Worm (Caenorhabditis elegans) whole organism, late embryonic: ENCODE results near the gene timp-1.

ENCODE experiments used
- C08G9.2 ChIP-seq: sonication (generic microtip); optimal IDR thresholded peaks from 2 replicates; lab custom pipeline; 2016; ENCODE audit warnings: mild to moderate bottlenecking, missing genetic modification characterization, moderate library complexity, missing compliant biosample characterization
- T23F11.4 ChIP-seq: fragments of 200-800 bp; sonication (Bioruptor generic); optimal IDR thresholded peaks from 2 replicates; lab custom pipeline; 2018; ENCODE audit warnings: mild to moderate bottlenecking, missing genetic modification characterization, missing compliant biosample characterization
- ahr-1 ChIP-seq: sonication (generic microtip); optimal IDR thresholded peaks from 2 replicates; lab custom pipeline; 2016; ENCODE audit warnings: missing genetic modification characterization, missing compliant biosample characterization
- ama-1 ChIP-seq: fragments of 150-350 bp; optimal IDR thresholded peaks from 2 replicates; lab custom pipeline; 2014
- ceh-18 ChIP-seq: sonication (generic microtip); optimal IDR thresholded peaks from 2 replicates; lab custom pipeline; 2016; ENCODE audit warnings: missing genetic modification characterization, missing compliant biosample characterization
- ceh-2 ChIP-seq: sonication (generic microtip); optimal IDR thresholded peaks from 2 replicates; lab custom pipeline; 2016; ENCODE audit warnings: missing genotype, missing genetic modification characterization, missing compliant biosample characterization
- ceh-31 ChIP-seq: sonication (generic microtip); optimal IDR thresholded peaks from 2 replicates; lab custom pipeline; 2016; ENCODE audit warnings: missing genetic modification characterization, missing compliant biosample characterization
- ceh-34 ChIP-seq: sonication (generic microtip); optimal IDR thresholded peaks from 2 replicates; lab custom pipeline; 2016; ENCODE audit warnings: mild to moderate bottlenecking, missing genetic modification characterization, missing compliant biosample characterization
- ceh-45 ChIP-seq: fragments of 200-800 bp; sonication (Bioruptor generic); IDR thresholded peaks from 2 replicates; pipeline ENCODE4 v1.3.6; 2022; ENCODE audit warnings: missing genetic modification reagents, missing genetic modification characterization, missing compliant biosample characterization
- ceh-48 ChIP-seq: sonication (generic microtip); optimal IDR thresholded peaks from 2 replicates; lab custom pipeline; 2016; ENCODE audit warnings: missing genetic modification characterization, inconsistent platforms, missing compliant biosample characterization
- ceh-6 ChIP-seq: fragments of 200-800 bp; sonication (Bioruptor generic); optimal IDR thresholded peaks from 2 replicates; lab custom pipeline; 2018; ENCODE audit warnings: mild to moderate bottlenecking, missing genetic modification characterization, missing compliant biosample characterization
- ceh-9 ChIP-seq: sonication (generic microtip); optimal IDR thresholded peaks from 2 replicates; lab custom pipeline; 2016; ENCODE audit warnings: mild to moderate bottlenecking, missing genetic modification characterization, inconsistent platforms, missing compliant biosample characterization
- che-1 ChIP-seq: sonication (generic microtip); optimal IDR thresholded peaks from 2 replicates; lab custom pipeline; 2016; ENCODE audit warnings: mild to moderate bottlenecking, missing genetic modification characterization, missing compliant biosample characterization
- dmd-4 ChIP-seq: sonication (generic microtip); optimal IDR thresholded peaks from 2 replicates; lab custom pipeline; 2016; ENCODE audit warnings: borderline replicate concordance, missing genetic modification characterization, missing compliant biosample characterization
- dve-1 ChIP-seq: sonication (generic microtip); optimal IDR thresholded peaks from 2 replicates; lab custom pipeline; 2017; ENCODE audit warnings: antibody characterized with exemption, mild to moderate bottlenecking, missing genetic modification characterization, missing compliant biosample characterization
- elt-4 ChIP-seq: sonication (generic microtip); optimal IDR thresholded peaks from 2 replicates; lab custom pipeline; 2016; ENCODE audit warnings: missing genetic modification characterization, missing compliant biosample characterization
- ets-4 ChIP-seq: sonication (generic microtip); optimal IDR thresholded peaks from 2 replicates; lab custom pipeline; 2016; ENCODE audit warnings: missing genetic modification characterization, missing compliant biosample characterization
- fkh-6 ChIP-seq: sonication (generic microtip); optimal IDR thresholded peaks from 2 replicates; lab custom pipeline; 2016; ENCODE audit warnings: missing genetic modification characterization, missing compliant biosample characterization
- gmeb-2 ChIP-seq: sonication (generic microtip); optimal IDR thresholded peaks from 2 replicates; lab custom pipeline; 2016; ENCODE audit warnings: missing genetic modification characterization, inconsistent platforms, missing compliant biosample characterization
- hlh-30 ChIP-seq: sonication (generic microtip); optimal IDR thresholded peaks from 2 replicates; lab custom pipeline; 2017; ENCODE audit warnings: antibody characterized with exemption, missing genetic modification characterization, missing compliant biosample characterization; ENCODE audit not compliant: insufficient read depth
- hlh-6 ChIP-seq: sonication (generic microtip); optimal IDR thresholded peaks from 2 replicates; lab custom pipeline; 2016; ENCODE audit warnings: missing genotype, missing genetic modification characterization, missing compliant biosample characterization
- hlh-8 ChIP-seq: sonication (generic microtip); optimal IDR thresholded peaks from 2 replicates; lab custom pipeline; 2016; ENCODE audit warnings: missing genotype, missing genetic modification characterization, missing compliant biosample characterization
- lim-6 ChIP-seq: sonication (generic microtip); optimal IDR thresholded peaks from 2 replicates; lab custom pipeline; 2016; ENCODE audit warnings: missing genetic modification characterization, missing compliant biosample characterization
- madf-2 ChIP-seq: sonication (generic microtip); optimal IDR thresholded peaks from 2 replicates; lab custom pipeline; 2017; ENCODE audit warnings: missing genetic modification characterization, missing compliant biosample characterization
- nhr-232 ChIP-seq: sonication (generic microtip); optimal IDR thresholded peaks from 2 replicates; lab custom pipeline; 2016; ENCODE audit warnings: missing genetic modification characterization, missing compliant biosample characterization
- pag-3 ChIP-seq: sonication (generic microtip); optimal IDR thresholded peaks from 2 replicates; lab custom pipeline; 2016; ENCODE audit warnings: missing compliant biosample characterization, missing genetic modification characterization, borderline replicate concordance
- pha-2 ChIP-seq: sonication (generic microtip); optimal IDR thresholded peaks from 2 replicates; lab custom pipeline; 2017; ENCODE audit warnings: mild to moderate bottlenecking, missing genetic modification characterization, missing compliant biosample characterization
- pha-4 ChIP-seq: fragments of 150-350 bp; optimal IDR thresholded peaks from 2 replicates; lab custom pipeline; 2018; ENCODE audit warnings: missing biosample characterization, missing genetic modification reagents, missing genetic modification characterization
- pqm-1 ChIP-seq: sonication (generic microtip); optimal IDR thresholded peaks from 2 replicates; lab custom pipeline; 2016; ENCODE audit warnings: missing genetic modification characterization, missing compliant biosample characterization
- pros-1 ChIP-seq: fragments of 150-350 bp; optimal IDR thresholded peaks from 2 replicates; lab custom pipeline; 2014; ENCODE audit warnings: missing biosample characterization, missing genetic modification reagents, missing genetic modification characterization
- ref-2 ChIP-seq: sonication (generic microtip); optimal IDR thresholded peaks from 2 replicates; lab custom pipeline; 2016; ENCODE audit warnings: missing genetic modification characterization, missing compliant biosample characterization
- sdc-2 ChIP-seq: sonication (generic microtip); optimal IDR thresholded peaks from 2 replicates; lab custom pipeline; 2016; ENCODE audit warnings: missing genotype, missing genetic modification characterization, missing compliant biosample characterization
- tbx-2 ChIP-seq: sonication (generic microtip); optimal IDR thresholded peaks from 2 replicates; lab custom pipeline; 2016; ENCODE audit warnings: missing genetic modification characterization, missing compliant biosample characterization
- ttx-3 ChIP-seq: sonication (generic microtip); optimal IDR thresholded peaks from 2 replicates; lab custom pipeline; 2016; ENCODE audit warnings: missing genetic modification reagents, missing genetic modification characterization, missing compliant biosample characterization
- unc-86 ChIP-seq: sonication (generic microtip); optimal IDR thresholded peaks from 2 replicates; lab custom pipeline; 2016; ENCODE audit warnings: missing genetic modification characterization, missing compliant biosample characterization
- ztf-16 ChIP-seq: sonication (generic microtip); optimal IDR thresholded peaks from 2 replicates; lab custom pipeline; 2017; ENCODE audit warnings: missing genetic modification characterization, missing compliant biosample characterization

The timp-1 gene

ce11 chrV:8230056-8230455 is 23.0 kb downstream of the timp-1 start:
- peak; percentile 23 for TF ChIP-seq C08G9.2 (tag; lab: Kevin White, UChicago)
- TF ChIP-seq che-1 (tag; lab: Kevin White, UChicago) = peak; percentile 23
- TF ChIP-seq ztf-16 (tag; lab: Kevin White, UChicago) = no peak
- TF ChIP-seq hlh-6 (tag; lab: Kevin White, UChicago) = peak; percentile 20

- TF ChIP-seq elt-4 (no peak), ceh-6 (GFP tag; lab: Kevin White, UChicago) (peak; percentile 16), hlh-30 (tag; lab: Kevin White, UChicago) (peak; percentile 1), lim-6 (tag; lab: Kevin White, UChicago) (no peak), sdc-2 (peak; percentile 3), T23F11.4 (no peak), madf-2 (tag; lab: Kevin White, UChicago) (no peak), dve-1 (tag; lab: Kevin White, UChicago) (no peak), C08G9.2 (tag; lab: Kevin White, UChicago) (no peak), nhr-232 (tag; lab: Kevin White, UChicago) (peak; percentile 46), ceh-34 (tag; lab: Kevin White, UChicago) (no peak), ceh-48 (no peak), ref-2 (tag; lab: Kevin White, UChicago) (peak; percentile 52)
- TF ChIP-seq, all 69 proteins: peak for 5
These were observed 28.3 kb downstream of the timp-1 start for ce11 chrV:8235331-8235730.

ce11 chrV:8238290-8238689 is 31.3 kb downstream of the timp-1 start, which contains the start of gene rol-3:
Gene rol-3, minus strand, starts transcription at chrV:8238409.
- no peak for TF ChIP-seq fkh-6
- TF ChIP-seq lim-6 (tag; lab: Kevin White, UChicago) = no peak
- no peak for TF ChIP-seq ttx-3
- TF ChIP-seq pag-3 = no peak
- no peak for TF ChIP-seq unc-86 (tag; lab: Kevin White, UChicago)
- TF ChIP-seq ceh-9 (tag; lab: Kevin White, UChicago) = no peak
- TF ChIP-seq ceh-34 (tag; lab: Kevin White, UChicago) = no peak
- TF ChIP-seq pros-1 (tag; lab: Kevin White, UChicago) = no peak
- no peak for TF ChIP-seq ceh-45 (GFP tag; lab: Robert Waterston, UW)
- no peak for TF ChIP-seq ceh-2 (tag; lab: Kevin White, UChicago)

- no peak for TF ChIP-seq ceh-34 (tag; lab: Kevin White, UChicago)
- TF ChIP-seq pqm-1 (tag; lab: Kevin White, UChicago) = no peak
- no peak for TF ChIP-seq ets-4 (tag; lab: Kevin White, UChicago)
- no peak for TF ChIP-seq pha-4
These were observed 32.9 kb downstream of the timp-1 start, which contains the start of gene C16D9.3 for ce11 chrV:8239928-8240327. Gene C16D9.3, minus strand, starts transcription at chrV:8240028.

ce11 chrV:8242798-8243197 is 35.8 kb downstream of the timp-1 start, which contains the start of gene C16D9.4:
Gene C16D9.4, minus strand, starts transcription at chrV:8242898.
- no peak for TF ChIP-seq madf-2 (tag; lab: Kevin White, UChicago)
- TF ChIP-seq ceh-6 (GFP tag; lab: Kevin White, UChicago) = no peak
- TF ChIP-seq ceh-45 (GFP tag; lab: Robert Waterston, UW) = no peak
- TF ChIP-seq ama-1 (lab: Kevin White, UChicago) = no peak
- no peak for TF ChIP-seq gmeb-2 (tag; lab: Kevin White, UChicago)
- TF ChIP-seq ceh-9 (tag; lab: Kevin White, UChicago) = no peak
- TF ChIP-seq pha-2 (tag; lab: Kevin White, UChicago) = no peak
- no peak for TF ChIP-seq hlh-8 (tag; lab: Kevin White, UChicago)
- no peak for TF ChIP-seq tbx-2
- no peak for TF ChIP-seq ceh-31
- TF ChIP-seq sdc-2 = no peak
- TF ChIP-seq pros-1 (tag; lab: Kevin White, UChicago) = no peak
- TF ChIP-seq ahr-1 (tag; lab: Kevin White, UChicago) = no peak
- TF ChIP-seq dmd-4 (tag; lab: Kevin White, UChicago) = no peak
- TF ChIP-seq ceh-18 (tag; lab: Kevin White, UChicago) = no peak
